Worm (Caenorhabditis elegans): ENCODE measurements around the gene B0545.4.

DNA sequence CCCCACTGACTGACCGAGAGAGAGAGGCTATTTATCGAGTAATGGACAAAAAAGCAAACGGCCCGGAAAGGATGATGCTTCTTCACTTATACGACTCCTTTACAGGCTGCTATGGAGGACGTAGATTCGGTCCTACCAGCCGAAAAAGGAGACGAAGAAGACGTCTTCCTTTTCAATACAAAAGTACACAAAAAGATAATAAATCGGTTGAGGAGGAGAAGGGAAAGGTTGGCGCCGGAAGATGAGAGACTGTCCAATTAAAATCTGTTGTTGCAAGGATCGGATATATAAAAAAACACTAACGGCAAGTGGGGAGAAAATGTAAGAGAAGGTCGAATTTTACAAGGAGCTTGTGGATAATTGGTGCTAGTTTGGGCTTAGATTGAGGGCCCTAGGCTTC is 39.5 kb upstream of the B0545.4 start:
- TF ChIP-seq snpc-4 (tag; optimal IDR thresholded peaks at IDR 0.05) (no peak), unc-39 (tag; optimal IDR thresholded peaks at IDR 0.05) (no peak), unc-62 (GFP tag; optimal IDR thresholded peaks at IDR 0.05) (no peak), nhr-2 (tag; optimal IDR thresholded peaks at IDR 0.05) (no peak), ham-2 (GFP tag; optimal IDR thresholded peaks at IDR 0.05) (no peak), nhr-237 (tag; optimal IDR thresholded peaks at IDR 0.05) (no peak), ztf-11 (tag; optimal IDR thresholded peaks at IDR 0.05) (no peak), ceh-83 (GFP tag; optimal IDR thresholded peaks at IDR 0.05) (no peak), blmp-1 (tag; optimal IDR thresholded peaks at IDR 0.05) (no peak), pha-4 (tag; optimal IDR thresholded peaks at IDR 0.05) (no peak), M03D4.4 (tag; optimal IDR thresholded peaks at IDR 0.05) (no peak)

All from whole organism, mixed stage, embryonic.